Fruit fly (Drosophila melanogaster) whole organism, prepupa: ENCODE data around the gene CG43796.

ENCODE experiments used
- Blimp-1 ChIP-seq: fragments of 200-800 bp; sonication (Bioruptor generic); optimal IDR thresholded peaks from 3 replicates; lab custom pipeline; 2017; ENCODE audit warnings: missing biosample characterization, missing genetic modification characterization, mild to moderate bottlenecking, moderate library complexity, missing genetic modification reagents
- CG10631 ChIP-seq: fragments of 200-800 bp; sonication (Bioruptor generic); optimal IDR thresholded peaks from 2 replicates; lab custom pipeline; 2016; ENCODE audit warnings: missing biosample characterization, missing genetic modification characterization
- CG10669 ChIP-seq: fragments of 200-800 bp; sonication (Bioruptor generic); optimal IDR thresholded peaks from 3 replicates; lab custom pipeline; 2018; ENCODE audit warnings: missing biosample characterization, mild to moderate bottlenecking, missing genetic modification characterization, moderate library complexity
- CG11294 ChIP-seq: fragments of 200-800 bp; sonication (Bioruptor generic); IDR thresholded peaks from 2 replicates; pipeline ENCODE4 v1.3.6; 2022; ENCODE audit warnings: missing biosample characterization, missing genetic modification characterization
- CG11902 ChIP-seq: fragments of 200-800 bp; sonication (Bioruptor generic); optimal IDR thresholded peaks from 3 replicates; lab custom pipeline; 2016; ENCODE audit warnings: missing biosample characterization, missing genetic modification characterization
- CG15336 ChIP-seq: fragments of 200-800 bp; sonication (Bioruptor generic); IDR thresholded peaks from 2 replicates; pipeline ENCODE4 v1.3.6; 2022; ENCODE audit warnings: missing biosample characterization, missing genetic modification characterization
- CG1621 ChIP-seq: fragments of 200-800 bp; sonication (Bioruptor generic); optimal IDR thresholded peaks from 3 replicates; lab custom pipeline; 2018; ENCODE audit warnings: missing biosample characterization, mild to moderate bottlenecking, missing genetic modification characterization
- CG3032 ChIP-seq: fragments of 200-800 bp; optimal IDR thresholded peaks from 2 replicates; lab custom pipeline; 2019; ENCODE audit warnings: missing biosample characterization, mild to moderate bottlenecking, missing genetic modification characterization, moderate library complexity
- CG4318 ChIP-seq: fragments of 200-800 bp; sonication (Bioruptor generic); optimal IDR thresholded peaks from 3 replicates; lab custom pipeline; 2017; ENCODE audit warnings: missing biosample characterization, mild to moderate bottlenecking, missing genetic modification characterization
- CG6163 ChIP-seq: fragments of 200-800 bp; sonication (Bioruptor generic); IDR thresholded peaks from 3 replicates; pipeline ENCODE4 v1.3.6; 2022; ENCODE audit warnings: missing biosample characterization, missing genetic modification characterization
- CG6276 ChIP-seq: fragments of 200-800 bp; sonication (Bioruptor generic); optimal IDR thresholded peaks from 2 replicates; lab custom pipeline; 2017; ENCODE audit warnings: missing biosample characterization, mild to moderate bottlenecking, missing genetic modification characterization
- CG6808 ChIP-seq: fragments of 200-800 bp; sonication (Bioruptor generic); optimal IDR thresholded peaks from 3 replicates; lab custom pipeline; 2017; ENCODE audit warnings: missing biosample characterization, missing genetic modification characterization, mild to moderate bottlenecking, moderate library complexity, missing genetic modification reagents
- CG6854 ChIP-seq: fragments of 200-800 bp; sonication (Bioruptor generic); optimal IDR thresholded peaks from 2 replicates; lab custom pipeline; 2017; ENCODE audit warnings: missing biosample characterization, mild to moderate bottlenecking, missing genetic modification characterization
- CG7368 ChIP-seq: fragments of 200-800 bp; sonication (Bioruptor generic); optimal IDR thresholded peaks from 3 replicates; lab custom pipeline; 2016; ENCODE audit warnings: missing biosample characterization, missing genetic modification characterization
- CG8119 ChIP-seq: fragments of 200-800 bp; sonication (Bioruptor generic); IDR thresholded peaks from 3 replicates; pipeline ENCODE4 v1.3.6; 2022; ENCODE audit warnings: missing biosample characterization, missing genetic modification characterization
- CG8632 ChIP-seq: fragments of 200-800 bp; sonication (Bioruptor generic); optimal IDR thresholded peaks from 3 replicates; lab custom pipeline; 2016; ENCODE audit warnings: missing biosample characterization, missing genetic modification characterization
- CG9139 ChIP-seq: fragments of 200-800 bp; sonication (Bioruptor generic); optimal IDR thresholded peaks from 3 replicates; lab custom pipeline; 2017; ENCODE audit warnings: missing biosample characterization, mild to moderate bottlenecking, missing genetic modification characterization
- Eip75B ChIP-seq: fragments of 200-800 bp; sonication (Bioruptor generic); optimal IDR thresholded peaks from 3 replicates; lab custom pipeline; 2016; ENCODE audit warnings: missing biosample characterization, missing genetic modification characterization
- Eip78C ChIP-seq: fragments of 200-800 bp; sonication (Bioruptor generic); peaks from one replicate; lab custom pipeline; 2016; ENCODE audit warnings: missing biosample characterization, missing genetic modification characterization
- Ets21C ChIP-seq: fragments of 200-800 bp; sonication (Bioruptor generic); optimal IDR thresholded peaks from 3 replicates; lab custom pipeline; 2016; ENCODE audit warnings: missing biosample characterization, missing genetic modification characterization
- Gug ChIP-seq: fragments of 200-800 bp; sonication (Bioruptor generic); IDR thresholded peaks from 2 replicates; pipeline ENCODE4 v1.3.6; 2022; ENCODE audit warnings: missing biosample characterization, missing genetic modification characterization
- Hr39 ChIP-seq: fragments of 200-800 bp; sonication (Bioruptor generic); optimal IDR thresholded peaks from 2 replicates; lab custom pipeline; 2016; ENCODE audit warnings: missing biosample characterization, missing genetic modification characterization
- Hr4 ChIP-seq: fragments of 200-800 bp; sonication (Bioruptor generic); optimal IDR thresholded peaks from 3 replicates; lab custom pipeline; 2016; ENCODE audit warnings: missing biosample characterization, missing genetic modification characterization
- Lpt ChIP-seq: fragments of 200-800 bp; sonication (Bioruptor generic); optimal IDR thresholded peaks from 3 replicates; lab custom pipeline; 2016; ENCODE audit warnings: missing biosample characterization, missing genetic modification characterization
- Met ChIP-seq: fragments of 200-800 bp; sonication (Bioruptor generic); optimal IDR thresholded peaks from 3 replicates; lab custom pipeline; 2016; ENCODE audit warnings: missing biosample characterization, missing genetic modification characterization
- OdsH ChIP-seq: fragments of 200-800 bp; sonication (Bioruptor generic); optimal IDR thresholded peaks from 3 replicates; lab custom pipeline; 2016; ENCODE audit warnings: missing biosample characterization, missing genetic modification characterization
- Smox ChIP-seq: fragments of 200-800 bp; sonication (Bioruptor generic); optimal IDR thresholded peaks from 3 replicates; lab custom pipeline; 2016; ENCODE audit warnings: missing biosample characterization, missing genetic modification characterization
- Sox102F ChIP-seq: fragments of 200-800 bp; sonication (Bioruptor generic); optimal IDR thresholded peaks from 2 replicates; lab custom pipeline; 2016; ENCODE audit warnings: missing biosample characterization, mild to moderate bottlenecking, missing genetic modification characterization
- Sox14 ChIP-seq: fragments of 200-800 bp; sonication (Bioruptor generic); optimal IDR thresholded peaks from 3 replicates; lab custom pipeline; 2016; ENCODE audit warnings: missing biosample characterization, missing genetic modification characterization
- Sox15 ChIP-seq: fragments of 200-800 bp; sonication (Bioruptor generic); optimal IDR thresholded peaks from 3 replicates; lab custom pipeline; 2016; ENCODE audit warnings: missing biosample characterization, missing genetic modification characterization
- achi ChIP-seq: fragments of 200-800 bp; sonication (Bioruptor generic); optimal IDR thresholded peaks from 3 replicates; lab custom pipeline; 2016; ENCODE audit warnings: missing biosample characterization, missing genetic modification characterization
- acj6 ChIP-seq: fragments of 200-800 bp; sonication (Bioruptor generic); optimal IDR thresholded peaks from 3 replicates; lab custom pipeline; 2016; ENCODE audit warnings: missing biosample characterization, missing genetic modification characterization
- cyc ChIP-seq: fragments of 200-800 bp; sonication (Bioruptor generic); optimal IDR thresholded peaks from 3 replicates; lab custom pipeline; 2016; ENCODE audit warnings: missing biosample characterization, missing genetic modification characterization
- dac ChIP-seq: fragments of 200-800 bp; sonication (Bioruptor generic); optimal IDR thresholded peaks from 2 replicates; lab custom pipeline; 2017; ENCODE audit warnings: missing biosample characterization, mild to moderate bottlenecking, missing genetic modification characterization
- esn ChIP-seq: fragments of 200-800 bp; sonication (Bioruptor generic); optimal IDR thresholded peaks from 2 replicates; lab custom pipeline; 2016; ENCODE audit warnings: missing biosample characterization, mild to moderate bottlenecking, missing genetic modification characterization, moderate library complexity
- fd85E ChIP-seq: fragments of 200-800 bp; sonication (Bioruptor generic); optimal IDR thresholded peaks from 3 replicates; lab custom pipeline; 2016; ENCODE audit warnings: missing biosample characterization, missing genetic modification characterization
- fkh ChIP-seq: fragments of 200-800 bp; sonication (Bioruptor generic); optimal IDR thresholded peaks from 3 replicates; lab custom pipeline; 2017; ENCODE audit warnings: missing biosample characterization, mild to moderate bottlenecking, missing genetic modification characterization, moderate library complexity
- lz ChIP-seq: fragments of 200-800 bp; sonication (Bioruptor generic); optimal IDR thresholded peaks from 3 replicates; lab custom pipeline; 2016; ENCODE audit warnings: missing biosample characterization, missing genetic modification characterization
- net ChIP-seq: fragments of 200-800 bp; sonication (Bioruptor generic); optimal IDR thresholded peaks from 3 replicates; lab custom pipeline; 2016; ENCODE audit warnings: missing biosample characterization, missing genetic modification characterization
- pdm3 ChIP-seq: fragments of 200-800 bp; sonication (Bioruptor generic); optimal IDR thresholded peaks from 3 replicates; lab custom pipeline; 2016; ENCODE audit warnings: missing biosample characterization, missing genetic modification characterization
- spab ChIP-seq: fragments of 200-800 bp; sonication (Bioruptor generic); optimal IDR thresholded peaks from 2 replicates; lab custom pipeline; 2017; ENCODE audit warnings: missing biosample characterization, mild to moderate bottlenecking, missing genetic modification characterization, missing genetic modification reagents
- ss ChIP-seq, 2 experiments: fragments of 200-800 bp; sonication (Bioruptor generic); optimal IDR thresholded peaks; 2 replicates in 1 of 2; 3 replicates in 1 of 2; lab custom pipeline; 2017 to 2018; ENCODE audit warnings: mild to moderate bottlenecking in 2 of 2, missing biosample characterization in 2 of 2, missing genetic modification characterization in 2 of 2, moderate library complexity in 1 of 2
- svp ChIP-seq: fragments of 200-800 bp; sonication (Bioruptor generic); peaks from one replicate; lab custom pipeline; 2016; ENCODE audit warnings: missing biosample characterization, missing genetic modification characterization
- topi ChIP-seq: fragments of 200-800 bp; sonication (Bioruptor generic); optimal IDR thresholded peaks from 3 replicates; lab custom pipeline; 2016; ENCODE audit warnings: missing biosample characterization, missing genetic modification characterization
- vri ChIP-seq: fragments of 200-800 bp; sonication (Bioruptor generic); optimal IDR thresholded peaks from 3 replicates; lab custom pipeline; 2016; ENCODE audit warnings: missing biosample characterization, mild to moderate bottlenecking, missing genetic modification characterization

CG43796 gene

DNA sequence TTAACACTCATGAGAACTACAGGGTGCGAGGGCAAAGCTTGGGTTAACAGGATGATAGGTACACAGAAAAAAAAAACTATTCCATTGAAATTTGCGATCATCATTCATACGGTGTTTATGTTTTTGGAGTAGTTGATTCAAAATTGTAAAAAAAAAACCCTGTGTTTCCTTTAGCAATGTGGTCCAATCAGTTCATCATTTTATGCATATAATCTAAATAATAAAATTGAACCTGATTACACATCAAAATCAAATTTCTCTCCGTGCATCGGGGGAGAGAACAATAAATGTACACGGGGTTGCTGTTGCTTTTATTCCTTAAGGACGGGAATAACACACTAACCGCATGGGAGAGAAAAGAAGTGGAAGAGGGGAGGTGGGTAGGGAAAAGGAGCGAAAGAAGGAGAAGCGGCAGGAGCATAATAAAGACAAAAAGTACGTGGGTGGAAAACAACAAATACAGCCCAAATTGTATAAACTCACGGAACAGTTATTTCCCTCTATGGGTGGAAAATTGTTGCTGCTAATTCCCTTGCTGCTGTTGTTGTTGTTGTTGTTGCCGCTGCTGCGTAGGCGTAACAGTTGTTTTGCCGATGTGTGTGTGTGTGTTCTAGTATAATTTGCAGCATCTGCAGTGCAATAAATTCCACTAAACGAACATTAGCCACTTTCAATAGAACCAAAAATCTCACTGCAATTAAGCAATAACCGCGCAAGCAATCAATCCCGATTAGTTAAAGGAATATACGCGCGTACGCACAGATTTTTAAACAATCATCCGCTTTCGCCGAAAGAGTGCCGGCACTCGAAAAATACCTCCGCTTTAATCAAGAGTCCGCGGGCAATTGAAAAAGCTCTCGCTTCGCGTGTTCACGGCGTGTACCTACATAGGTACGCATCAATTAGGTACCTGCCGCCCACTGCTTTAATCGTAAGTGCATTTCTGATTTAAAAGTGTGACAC, 18.7 kb upstream of the CG43796 start, which contains the start of gene Agpat2 (continued):
- TF ChIP-seq Met (GFP tag; lab: Kevin White, UChicago): peak; percentile 82
- TF ChIP-seq Sox14 (GFP tag; lab: Kevin White, UChicago): peak; percentile 69
- TF ChIP-seq svp (GFP tag; lab: Kevin White, UChicago): peak; percentile 87
- TF ChIP-seq CG6276 (GFP tag; lab: Kevin White, UChicago): no peak
- 0 out of 3 replicates have a peak, but pooled peaks have one; percentile 46 for TF ChIP-seq CG8119 (GFP tag; lab: Robert Waterston, UW)
- TF ChIP-seq OdsH (GFP tag; lab: Kevin White, UChicago): peak; percentile 64
- no peak for TF ChIP-seq CG6854
- TF ChIP-seq Sox15: peak; percentile 28
- peak; percentile 68 for TF ChIP-seq vri
- TF ChIP-seq CG10669: peak; percentile 62
- TF ChIP-seq Sox102F (GFP tag; lab: Kevin White, UChicago): peak; percentile 71
- TF ChIP-seq pdm3 (GFP tag; lab: Kevin White, UChicago): peak; percentile 67
- TF ChIP-seq Eip78C (GFP tag; lab: Kevin White, UChicago): peak; percentile 92
- TF ChIP-seq CG3032 (tag; lab: Kevin White, UChicago): peak; percentile 51
- TF ChIP-seq cyc (GFP tag; lab: Kevin White, UChicago): peak; percentile 80
- peak; percentile 7 for TF ChIP-seq fd85E (GFP tag; lab: Kevin White, UChicago)
- peak; percentile 59 for TF ChIP-seq CG10631 (GFP tag; lab: Kevin White, UChicago)
- TF ChIP-seq, all 60 proteins: peak for 51

DNA sequence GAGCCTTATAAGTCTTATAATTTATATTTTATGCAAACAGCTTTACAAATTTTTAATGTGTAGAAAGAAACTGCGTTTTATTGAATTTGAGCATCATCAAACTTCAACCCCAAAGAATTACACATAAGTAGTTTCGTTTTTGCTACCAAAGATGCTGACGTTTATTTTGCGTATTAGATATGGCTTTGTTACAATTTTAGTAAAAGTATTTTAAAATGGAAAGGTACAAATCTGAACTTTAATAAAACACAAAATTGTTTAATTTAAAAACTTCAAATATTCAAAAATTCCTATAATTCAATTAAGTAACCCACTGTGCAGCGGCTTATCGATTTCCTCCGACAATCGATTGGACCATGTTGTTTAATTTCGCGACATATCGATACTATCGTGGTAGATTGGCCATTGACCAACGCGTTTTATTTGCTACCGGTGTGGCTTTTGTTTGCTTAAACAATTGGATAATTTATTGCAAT, 18.0 kb upstream of the CG43796 start, which contains the start of gene prg:
TSS of gene prg (plus strand) at position 382 of the 476 bp plus-strand sequence.
- TF ChIP-seq CG11294 (GFP tag; lab: Robert Waterston, UW) (0 out of 2 replicates have a peak, but pooled peaks have one; percentile 16), esn (peak; percentile 70), ss (GFP tag; optimal IDR thresholded peaks at IDR 0.05; lab: Kevin White, UChicago) (peak; percentile 7 to 54), Sox14 (GFP tag; lab: Kevin White, UChicago) (peak; percentile 70), dac (GFP tag; lab: Kevin White, UChicago) (no peak), Blimp-1 (no peak), cyc (GFP tag; lab: Kevin White, UChicago) (peak; percentile 62), Gug (GFP tag; lab: Robert Waterston, UW) (no peak), CG6163 (GFP tag; lab: Robert Waterston, UW) (peak; percentile 42), net (GFP tag; lab: Kevin White, UChicago) (peak; percentile 49), fd85E (GFP tag; lab: Kevin White, UChicago) (no peak), fkh (peak; percentile 75), CG9139 (GFP tag; lab: Kevin White, UChicago) (peak; percentile 0), CG6854 (no peak), Hr4 (peak; percentile 77), CG6808 (peak; percentile 21), Sox102F (GFP tag; lab: Kevin White, UChicago) (peak; percentile 58), Lpt (GFP tag; lab: Kevin White, UChicago) (peak; percentile 18), CG4318 (peak; percentile 51), CG3032 (tag; lab: Kevin White, UChicago) (peak; percentile 41), CG8632 (peak; percentile 58), Eip75B (peak; percentile 77), CG7368 (GFP tag; lab: Kevin White, UChicago) (peak; percentile 17), Smox (GFP tag; lab: Kevin White, UChicago) (peak; percentile 73), Hr39 (peak; percentile 52), CG1621 (peak; percentile 2), CG10631 (GFP tag; lab: Kevin White, UChicago) (peak; percentile 53), svp (GFP tag; lab: Kevin White, UChicago) (peak; percentile 90), Ets21C (GFP tag; lab: Kevin White, UChicago) (peak; percentile 45), acj6 (GFP tag; lab: Kevin White, UChicago) (peak; percentile 48), CG11902 (peak; percentile 49), achi (GFP tag; lab: Kevin White, UChicago) (peak; percentile 51), CG6276 (GFP tag; lab: Kevin White, UChicago) (peak; percentile 41), lz (GFP tag; lab: Kevin White, UChicago) (peak; percentile 51), OdsH (GFP tag; lab: Kevin White, UChicago) (peak; percentile 64), Eip78C (GFP tag; lab: Kevin White, UChicago) (peak; percentile 90), spab (GFP tag; lab: Kevin White, UChicago) (no peak), topi (GFP tag; lab: Kevin White, UChicago) (peak; percentile 75), CG8119 (GFP tag; lab: Robert Waterston, UW) (peak; percentile 56; the same call in 1 of the 3 replicates), CG15336 (GFP tag; lab: Robert Waterston, UW) (peak; percentile 49; the same call in 1 of the 2 replicates)
